Worm (Caenorhabditis elegans): ENCODE measurements around the gene elo-5.

Gene elo-5

DNA sequence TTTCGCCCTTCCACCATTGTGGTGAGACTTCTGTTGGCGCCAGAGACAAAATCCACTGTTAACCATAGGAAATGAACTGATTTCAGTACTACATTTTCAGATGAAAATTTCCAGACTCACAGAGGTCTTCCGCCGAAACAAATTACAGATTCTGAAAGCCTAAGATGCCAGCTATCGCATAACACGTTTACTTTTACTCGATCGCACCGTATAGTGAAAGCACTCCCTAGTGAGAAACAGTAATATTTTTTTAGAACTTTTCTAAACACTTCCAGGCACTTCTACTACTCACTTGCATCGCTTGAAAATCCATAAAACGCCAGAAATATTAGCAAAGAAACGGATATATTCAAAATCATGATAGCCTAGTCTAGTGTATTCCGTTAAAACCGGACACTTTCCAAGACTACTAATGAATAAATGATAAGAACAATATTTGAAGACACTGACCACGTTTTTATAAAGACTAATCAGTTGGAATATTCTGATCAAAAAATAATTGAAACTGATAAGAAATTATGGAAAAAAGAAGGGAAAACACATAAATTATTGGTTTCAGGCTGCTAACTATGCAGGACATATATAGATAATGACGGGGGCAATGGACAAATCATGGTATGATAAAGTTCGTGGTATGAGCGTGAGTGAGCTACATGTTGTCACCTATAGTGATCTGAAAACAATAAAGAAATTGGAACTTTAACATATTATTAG lies 26.3 kb downstream of the elo-5 start, which contains the start of gene gba-4:
TSS of gene gba-4 (minus strand) at position 418 of the 714 bp plus-strand sequence.
- TF ChIP-seq elt-2 (tag; optimal IDR thresholded peaks at IDR 0.05), result peak; percentile 78

DNA sequence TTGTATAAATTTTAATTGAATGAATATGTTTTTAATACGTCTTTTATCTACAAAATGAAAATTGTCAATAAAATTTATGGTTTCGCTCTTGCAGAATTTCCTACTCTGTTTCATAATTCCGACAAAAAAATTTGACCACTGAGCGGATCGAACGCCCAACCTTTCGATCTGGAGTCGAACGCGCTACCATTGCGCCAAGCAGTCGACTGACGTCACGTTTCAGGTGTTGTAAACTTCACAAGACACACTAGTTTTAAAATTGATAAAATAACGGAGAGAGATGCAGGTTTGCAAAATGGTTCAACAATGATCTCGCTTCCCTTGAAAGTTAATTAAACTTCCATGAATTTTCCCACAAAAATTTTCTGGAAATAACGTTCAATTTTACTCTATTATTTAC lies 32.7 kb downstream of the elo-5 start:
- no peak for TF ChIP-seq grh-1 (GFP tag; IDR thresholded peaks at IDR 0.05)
- peak; percentile 21 for TF ChIP-seq snu-23 (GFP tag; optimal IDR thresholded peaks at IDR 0.05)
- peak; percentile 55 for TF ChIP-seq nhr-85 (tag)
- peak; percentile 52 for TF ChIP-seq nhr-90 (tag; optimal IDR thresholded peaks at IDR 0.05; ENCODE audit: poor library complexity)
- no peak for TF ChIP-seq efl-3 (GFP tag; optimal IDR thresholded peaks at IDR 0.05)
- no peak for TF ChIP-seq rnt-1 (tag; optimal IDR thresholded peaks at IDR 0.05)
- TF ChIP-seq lsy-2 (tag; optimal IDR thresholded peaks at IDR 0.05), result peak in 1 of 2 experiments; percentile 10
- no peak for TF ChIP-seq unc-130 (tag; optimal IDR thresholded peaks at IDR 0.05)
- no peak for TF ChIP-seq ztf-4 (tag; optimal IDR thresholded peaks at IDR 0.05)
- TF ChIP-seq nhr-71 (tag; optimal IDR thresholded peaks at IDR 0.05), result peak; percentile 18
- peak; percentile 10 for TF ChIP-seq xbp-1 (tag; optimal IDR thresholded peaks at IDR 0.05)
- peak in 1 of 2 experiments; percentile 65 for TF ChIP-seq lin-35 (GFP tag; optimal IDR thresholded peaks at IDR 0.05)
- TF ChIP-seq isw-1 (GFP tag; IDR thresholded peaks at IDR 0.05), result no peak
- TF ChIP-seq lir-3 (tag; optimal IDR thresholded peaks at IDR 0.05; ENCODE audit: poor library complexity), result no peak
- no peak for TF ChIP-seq elt-3 (tag; optimal IDR thresholded peaks at IDR 0.05)
- TF ChIP-seq hlh-17 (GFP tag; optimal IDR thresholded peaks at IDR 0.05; ENCODE audit: borderline replicate concordance), result no peak
- no peak for TF ChIP-seq snpc-4 (tag; optimal IDR thresholded peaks at IDR 0.05)
- TF ChIP-seq fkh-4 (tag; optimal IDR thresholded peaks at IDR 0.05; ENCODE audit: borderline replicate concordance), result no peak
- TF ChIP-seq fkh-8 (tag; optimal IDR thresholded peaks at IDR 0.05), result no peak
- TF ChIP-seq irx-1 (tag; optimal IDR thresholded peaks at IDR 0.05), result no peak
- no peak for TF ChIP-seq efl-1 (optimal IDR thresholded peaks at IDR 0.05)
- peak in 1 of 2 experiments; percentile 34 for TF ChIP-seq efl-1 (GFP tag; optimal IDR thresholded peaks at IDR 0.05 in 1 of 2)

DNA sequence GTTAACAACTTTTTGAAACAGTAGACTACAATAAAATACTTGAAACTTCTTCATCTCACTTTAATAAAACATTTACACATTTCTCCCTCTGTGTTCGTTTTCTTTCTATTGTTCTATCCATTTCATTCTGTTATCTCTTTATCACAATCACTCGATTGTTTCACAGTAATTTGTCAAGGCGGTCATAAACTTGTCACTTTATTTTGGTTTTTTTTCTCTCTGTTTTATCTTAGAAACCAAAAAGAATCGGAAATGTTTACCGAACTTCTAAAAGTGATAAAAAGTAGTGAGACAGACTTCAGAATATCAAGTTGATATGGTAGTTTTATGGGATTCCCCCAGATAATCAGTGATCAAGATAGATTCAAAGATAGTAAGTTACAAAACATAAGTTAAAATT lies 37.7 kb downstream of the elo-5 start, which contains the start of gene Y4C6B.2:
TSS of gene Y4C6B.2 (plus strand) at position 320 of the 400 bp plus-strand sequence.
- TF ChIP-seq pqm-1 (tag; optimal IDR thresholded peaks at IDR 0.05), result no peak
- peak; percentile 65 for TF ChIP-seq blmp-1 (tag; optimal IDR thresholded peaks at IDR 0.05)
- TF ChIP-seq egl-13 (tag; optimal IDR thresholded peaks at IDR 0.05), result no peak
- TF ChIP-seq C34B4.2 (tag; optimal IDR thresholded peaks at IDR 0.05), result no peak
- no peak for TF ChIP-seq mep-1 (tag; optimal IDR thresholded peaks at IDR 0.05)
- peak in 1 of 2 experiments; percentile 21 for TF ChIP-seq lsy-2 (tag; optimal IDR thresholded peaks at IDR 0.05)
- TF ChIP-seq nhr-85 (tag), result peak; percentile 76
- no peak for TF ChIP-seq elt-2 (tag; optimal IDR thresholded peaks at IDR 0.05)
- no peak for TF ChIP-seq jun-1 (tag; optimal IDR thresholded peaks at IDR 0.05)
- peak; percentile 15 for TF ChIP-seq lin-14 (GFP tag; optimal IDR thresholded peaks at IDR 0.05)
- TF ChIP-seq fkh-4 (tag; optimal IDR thresholded peaks at IDR 0.05; ENCODE audit: borderline replicate concordance), result no peak
- TF ChIP-seq elt-3 (tag; optimal IDR thresholded peaks at IDR 0.05), result peak in 5 of 6 experiments; percentile 8 to 83 (median 11)
- TF ChIP-seq zag-1 (tag; optimal IDR thresholded peaks at IDR 0.05), result no peak

DNA sequence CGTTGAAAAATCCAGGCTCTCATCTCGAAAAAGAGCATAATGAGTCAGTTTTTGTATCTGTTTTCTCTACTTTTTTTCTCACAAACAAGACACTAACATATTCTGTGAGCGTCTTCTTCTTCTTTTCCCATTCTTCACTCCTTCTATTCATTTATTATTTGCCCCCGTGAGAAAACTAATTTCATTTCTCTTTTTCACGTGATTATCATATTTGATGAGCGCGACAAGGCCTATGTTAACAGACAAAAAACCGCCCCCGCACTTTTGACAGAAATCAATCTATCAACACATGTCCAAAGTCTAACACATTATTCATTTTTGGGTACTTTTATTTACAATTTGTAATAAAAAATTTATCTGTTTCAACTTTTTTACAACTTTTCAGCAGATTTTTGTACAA lies 39.3 kb downstream of the elo-5 start:
- TF ChIP-seq lin-14 (GFP tag; optimal IDR thresholded peaks at IDR 0.05) (peak; percentile 69), unc-86 (tag; optimal IDR thresholded peaks at IDR 0.05) (peak; percentile 61), lin-35 (GFP tag; optimal IDR thresholded peaks at IDR 0.05) (peak in 1 of 2 experiments; percentile 25), nhr-71 (tag; optimal IDR thresholded peaks at IDR 0.05) (peak; percentile 49), ces-1 (GFP tag; optimal IDR thresholded peaks at IDR 0.05) (no peak), efl-1 (optimal IDR thresholded peaks at IDR 0.05) (no peak), efl-1 (GFP tag; optimal IDR thresholded peaks at IDR 0.05 in 1 of 2) (peak in 1 of 2 experiments; percentile 59), mdl-1 (tag; optimal IDR thresholded peaks at IDR 0.05) (no peak), blmp-1 (tag; optimal IDR thresholded peaks at IDR 0.05) (peak; percentile 67), nhr-85 (tag) (peak; percentile 81), nhr-20 (tag; optimal IDR thresholded peaks at IDR 0.05) (peak; percentile 22), unc-130 (tag; optimal IDR thresholded peaks at IDR 0.05) (no peak), C04F5.9 (tag; optimal IDR thresholded peaks at IDR 0.05) (no peak), mep-1 (tag; optimal IDR thresholded peaks at IDR 0.05) (peak; percentile 5), mab-9 (GFP tag; IDR thresholded peaks at IDR 0.05) (no peak), snu-23 (GFP tag; optimal IDR thresholded peaks at IDR 0.05) (peak; percentile 10), unc-62 (GFP tag; optimal IDR thresholded peaks at IDR 0.05) (no peak), sup-37 (GFP tag; optimal IDR thresholded peaks at IDR 0.05) (no peak), C16A3.4 (tag; optimal IDR thresholded peaks at IDR 0.05) (no peak), efl-3 (GFP tag; optimal IDR thresholded peaks at IDR 0.05) (no peak), sptf-1 (tag; optimal IDR thresholded peaks at IDR 0.05) (no peak), lsy-2 (tag; optimal IDR thresholded peaks at IDR 0.05) (peak in 1 of 2 experiments; percentile 17), elt-3 (tag; optimal IDR thresholded peaks at IDR 0.05) (peak in 1 of 6 experiments; percentile 47)
